Worm (Caenorhabditis elegans): Measurements from ENCODE around the gene C54E4.1.

DNA sequence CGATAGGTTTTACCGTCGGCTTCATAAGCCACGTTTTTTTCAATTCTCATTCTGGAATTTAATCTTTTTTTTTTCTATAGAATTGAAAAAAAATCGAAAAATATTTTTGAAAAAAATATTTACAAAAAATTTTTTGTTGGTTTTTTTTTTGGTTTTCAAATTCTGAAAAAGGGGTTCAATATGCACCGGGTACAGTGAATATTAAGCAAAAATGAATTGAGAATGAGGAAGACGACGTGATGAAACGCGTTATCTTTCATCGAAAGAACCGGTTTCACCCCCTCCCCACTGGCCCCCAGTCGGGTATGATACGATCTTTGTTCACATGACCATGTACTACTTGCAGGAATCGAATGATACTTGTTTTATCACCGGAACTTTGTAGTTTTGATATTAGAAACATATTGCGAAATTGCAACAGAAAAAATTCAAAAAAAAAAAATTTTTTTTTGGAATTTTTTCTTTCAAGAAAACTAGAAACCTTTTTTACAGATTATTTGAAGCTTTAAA lies 26.1 kb upstream of the C54E4.1 start, which contains the start of gene C54E4.5:
- TF ChIP-seq nhr-237 (tag; optimal IDR thresholded peaks at IDR 0.05): no peak
- TF ChIP-seq blmp-1 (tag; optimal IDR thresholded peaks at IDR 0.05): no peak
- no peak for TF ChIP-seq elt-3 (tag; optimal IDR thresholded peaks at IDR 0.05)
- no peak for TF ChIP-seq sem-2 (GFP tag; optimal IDR thresholded peaks at IDR 0.05)
- TF ChIP-seq ztf-11 (tag; optimal IDR thresholded peaks at IDR 0.05): no peak
- no peak for TF ChIP-seq unc-39 (tag; optimal IDR thresholded peaks at IDR 0.05)
- no peak for TF ChIP-seq snpc-4 (tag; optimal IDR thresholded peaks at IDR 0.05)
- TF ChIP-seq lsy-2 (tag; optimal IDR thresholded peaks at IDR 0.05): no peak
- no peak for TF ChIP-seq flh-1 (GFP tag; optimal IDR thresholded peaks at IDR 0.05)
- TF ChIP-seq elt-1 (tag; optimal IDR thresholded peaks at IDR 0.05; ENCODE audit: borderline replicate concordance, insufficient read depth): peak; percentile 52
- TF ChIP-seq ceh-39 (tag; optimal IDR thresholded peaks at IDR 0.05): no peak
- no peak for TF ChIP-seq unc-62 (GFP tag; optimal IDR thresholded peaks at IDR 0.05)
- TF ChIP-seq mep-1 (tag; optimal IDR thresholded peaks at IDR 0.05): no peak
- TF ChIP-seq nhr-76 (tag; optimal IDR thresholded peaks at IDR 0.05): no peak
